Fruit fly (Drosophila melanogaster) whole organism, prepupa: Measurements from ENCODE around the gene CG13096.

Experiments used
- CG10631 ChIP-seq: fragments of 200-800 bp; sonication (Bioruptor generic); optimal IDR thresholded peaks from 2 replicates; lab custom pipeline; 2016; ENCODE audit warnings: missing biosample characterization, missing genetic modification characterization
- CG11294 ChIP-seq: fragments of 200-800 bp; sonication (Bioruptor generic); IDR thresholded peaks from 2 replicates; pipeline ENCODE4 v1.3.6; 2022; ENCODE audit warnings: missing biosample characterization, missing genetic modification characterization
- CG15336 ChIP-seq: fragments of 200-800 bp; sonication (Bioruptor generic); IDR thresholded peaks from 2 replicates; pipeline ENCODE4 v1.3.6; 2022; ENCODE audit warnings: missing biosample characterization, missing genetic modification characterization
- CG1621 ChIP-seq: fragments of 200-800 bp; sonication (Bioruptor generic); optimal IDR thresholded peaks from 3 replicates; lab custom pipeline; 2018; ENCODE audit warnings: missing biosample characterization, mild to moderate bottlenecking, missing genetic modification characterization
- CG3032 ChIP-seq: fragments of 200-800 bp; optimal IDR thresholded peaks from 2 replicates; lab custom pipeline; 2019; ENCODE audit warnings: missing biosample characterization, mild to moderate bottlenecking, missing genetic modification characterization, moderate library complexity
- CG31627 ChIP-seq: fragments of 200-800 bp; sonication (Bioruptor generic); optimal IDR thresholded peaks from 3 replicates; lab custom pipeline; 2016; ENCODE audit warnings: missing biosample characterization, missing genetic modification characterization
- CG32006 ChIP-seq: fragments of 200-800 bp; sonication (Bioruptor generic); optimal IDR thresholded peaks from 3 replicates; lab custom pipeline; 2017; ENCODE audit warnings: missing biosample characterization, mild to moderate bottlenecking, missing genetic modification characterization
- CG34406 ChIP-seq: fragments of 200-800 bp; sonication (Bioruptor generic); optimal IDR thresholded peaks from 3 replicates; lab custom pipeline; 2016; ENCODE audit warnings: missing biosample characterization, missing genetic modification characterization
- CG3919 ChIP-seq: fragments of 200-800 bp; sonication (Bioruptor generic); optimal IDR thresholded peaks from 3 replicates; lab custom pipeline; 2016; ENCODE audit warnings: missing biosample characterization, missing genetic modification characterization
- CG4318 ChIP-seq: fragments of 200-800 bp; sonication (Bioruptor generic); optimal IDR thresholded peaks from 3 replicates; lab custom pipeline; 2017; ENCODE audit warnings: missing biosample characterization, mild to moderate bottlenecking, missing genetic modification characterization
- CG6163 ChIP-seq: fragments of 200-800 bp; sonication (Bioruptor generic); IDR thresholded peaks from 3 replicates; pipeline ENCODE4 v1.3.6; 2022; ENCODE audit warnings: missing biosample characterization, missing genetic modification characterization
- CG6276 ChIP-seq: fragments of 200-800 bp; sonication (Bioruptor generic); optimal IDR thresholded peaks from 2 replicates; lab custom pipeline; 2017; ENCODE audit warnings: missing biosample characterization, mild to moderate bottlenecking, missing genetic modification characterization
- CG6792 ChIP-seq: fragments of 200-800 bp; sonication (Bioruptor generic); optimal IDR thresholded peaks from 3 replicates; lab custom pipeline; 2016; ENCODE audit warnings: missing biosample characterization, missing genetic modification characterization
- CG6808 ChIP-seq: fragments of 200-800 bp; sonication (Bioruptor generic); optimal IDR thresholded peaks from 3 replicates; lab custom pipeline; 2017; ENCODE audit warnings: missing biosample characterization, missing genetic modification characterization, mild to moderate bottlenecking, moderate library complexity, missing genetic modification reagents
- CG6854 ChIP-seq: fragments of 200-800 bp; sonication (Bioruptor generic); optimal IDR thresholded peaks from 2 replicates; lab custom pipeline; 2017; ENCODE audit warnings: missing biosample characterization, mild to moderate bottlenecking, missing genetic modification characterization
- CG7368 ChIP-seq: fragments of 200-800 bp; sonication (Bioruptor generic); optimal IDR thresholded peaks from 3 replicates; lab custom pipeline; 2016; ENCODE audit warnings: missing biosample characterization, missing genetic modification characterization
- CG8119 ChIP-seq: fragments of 200-800 bp; sonication (Bioruptor generic); IDR thresholded peaks from 3 replicates; pipeline ENCODE4 v1.3.6; 2022; ENCODE audit warnings: missing biosample characterization, missing genetic modification characterization
- CG8319 ChIP-seq: fragments of 200-800 bp; sonication (Bioruptor generic); optimal IDR thresholded peaks from 3 replicates; lab custom pipeline; 2016; ENCODE audit warnings: missing biosample characterization, missing genetic modification characterization
- CG8632 ChIP-seq: fragments of 200-800 bp; sonication (Bioruptor generic); optimal IDR thresholded peaks from 3 replicates; lab custom pipeline; 2016; ENCODE audit warnings: missing biosample characterization, missing genetic modification characterization
- CG9139 ChIP-seq: fragments of 200-800 bp; sonication (Bioruptor generic); optimal IDR thresholded peaks from 3 replicates; lab custom pipeline; 2017; ENCODE audit warnings: missing biosample characterization, mild to moderate bottlenecking, missing genetic modification characterization
- Eip75B ChIP-seq: fragments of 200-800 bp; sonication (Bioruptor generic); optimal IDR thresholded peaks from 3 replicates; lab custom pipeline; 2016; ENCODE audit warnings: missing biosample characterization, missing genetic modification characterization
- Eip78C ChIP-seq: fragments of 200-800 bp; sonication (Bioruptor generic); peaks from one replicate; lab custom pipeline; 2016; ENCODE audit warnings: missing biosample characterization, missing genetic modification characterization
- Eip93F ChIP-seq: fragments of 200-800 bp; sonication (Bioruptor generic); optimal IDR thresholded peaks from 2 replicates; lab custom pipeline; 2016; ENCODE audit warnings: missing biosample characterization, mild to moderate bottlenecking, missing genetic modification characterization
- Ets96B ChIP-seq: fragments of 200-800 bp; optimal IDR thresholded peaks from 2 replicates; lab custom pipeline; 2019; ENCODE audit warnings: missing biosample characterization, mild to moderate bottlenecking, missing genetic modification characterization, moderate library complexity
- Hr38 ChIP-seq: sonication (Bioruptor generic); optimal IDR thresholded peaks from 2 replicates; lab custom pipeline; 2016; ENCODE audit warnings: missing biosample characterization, missing genetic modification characterization
- Hr39 ChIP-seq: fragments of 200-800 bp; sonication (Bioruptor generic); optimal IDR thresholded peaks from 2 replicates; lab custom pipeline; 2016; ENCODE audit warnings: missing biosample characterization, missing genetic modification characterization
- Hr4 ChIP-seq: fragments of 200-800 bp; sonication (Bioruptor generic); optimal IDR thresholded peaks from 3 replicates; lab custom pipeline; 2016; ENCODE audit warnings: missing biosample characterization, missing genetic modification characterization
- Met ChIP-seq: fragments of 200-800 bp; sonication (Bioruptor generic); optimal IDR thresholded peaks from 3 replicates; lab custom pipeline; 2016; ENCODE audit warnings: missing biosample characterization, missing genetic modification characterization
- OdsH ChIP-seq: fragments of 200-800 bp; sonication (Bioruptor generic); optimal IDR thresholded peaks from 3 replicates; lab custom pipeline; 2016; ENCODE audit warnings: missing biosample characterization, missing genetic modification characterization
- Smox ChIP-seq: fragments of 200-800 bp; sonication (Bioruptor generic); optimal IDR thresholded peaks from 3 replicates; lab custom pipeline; 2016; ENCODE audit warnings: missing biosample characterization, missing genetic modification characterization
- Sox102F ChIP-seq: fragments of 200-800 bp; sonication (Bioruptor generic); optimal IDR thresholded peaks from 2 replicates; lab custom pipeline; 2016; ENCODE audit warnings: missing biosample characterization, mild to moderate bottlenecking, missing genetic modification characterization
- Sox14 ChIP-seq: fragments of 200-800 bp; sonication (Bioruptor generic); optimal IDR thresholded peaks from 3 replicates; lab custom pipeline; 2016; ENCODE audit warnings: missing biosample characterization, missing genetic modification characterization
- achi ChIP-seq: fragments of 200-800 bp; sonication (Bioruptor generic); optimal IDR thresholded peaks from 3 replicates; lab custom pipeline; 2016; ENCODE audit warnings: missing biosample characterization, missing genetic modification characterization
- acj6 ChIP-seq: fragments of 200-800 bp; sonication (Bioruptor generic); optimal IDR thresholded peaks from 3 replicates; lab custom pipeline; 2016; ENCODE audit warnings: missing biosample characterization, missing genetic modification characterization
- cyc ChIP-seq: fragments of 200-800 bp; sonication (Bioruptor generic); optimal IDR thresholded peaks from 3 replicates; lab custom pipeline; 2016; ENCODE audit warnings: missing biosample characterization, missing genetic modification characterization
- dac ChIP-seq: fragments of 200-800 bp; sonication (Bioruptor generic); optimal IDR thresholded peaks from 2 replicates; lab custom pipeline; 2017; ENCODE audit warnings: missing biosample characterization, mild to moderate bottlenecking, missing genetic modification characterization
- eg ChIP-seq: fragments of 200-800 bp; sonication (Bioruptor generic); IDR thresholded peaks from 3 replicates; pipeline ENCODE4 v1.3.6; 2022; ENCODE audit warnings: missing biosample characterization, missing genetic modification characterization
- esn ChIP-seq: fragments of 200-800 bp; sonication (Bioruptor generic); optimal IDR thresholded peaks from 2 replicates; lab custom pipeline; 2016; ENCODE audit warnings: missing biosample characterization, mild to moderate bottlenecking, missing genetic modification characterization, moderate library complexity
- fd59A ChIP-seq: fragments of 200-800 bp; sonication (Bioruptor generic); optimal IDR thresholded peaks from 2 replicates; lab custom pipeline; 2017; ENCODE audit warnings: missing biosample characterization, mild to moderate bottlenecking, missing genetic modification characterization, missing genetic modification reagents
- fd85E ChIP-seq: fragments of 200-800 bp; sonication (Bioruptor generic); optimal IDR thresholded peaks from 3 replicates; lab custom pipeline; 2016; ENCODE audit warnings: missing biosample characterization, missing genetic modification characterization
- lz ChIP-seq: fragments of 200-800 bp; sonication (Bioruptor generic); optimal IDR thresholded peaks from 3 replicates; lab custom pipeline; 2016; ENCODE audit warnings: missing biosample characterization, missing genetic modification characterization
- net ChIP-seq: fragments of 200-800 bp; sonication (Bioruptor generic); optimal IDR thresholded peaks from 3 replicates; lab custom pipeline; 2016; ENCODE audit warnings: missing biosample characterization, missing genetic modification characterization
- pdm3 ChIP-seq: fragments of 200-800 bp; sonication (Bioruptor generic); optimal IDR thresholded peaks from 3 replicates; lab custom pipeline; 2016; ENCODE audit warnings: missing biosample characterization, missing genetic modification characterization
- spab ChIP-seq: fragments of 200-800 bp; sonication (Bioruptor generic); optimal IDR thresholded peaks from 2 replicates; lab custom pipeline; 2017; ENCODE audit warnings: missing biosample characterization, mild to moderate bottlenecking, missing genetic modification characterization, missing genetic modification reagents
- ss ChIP-seq, 2 experiments: fragments of 200-800 bp; sonication (Bioruptor generic); optimal IDR thresholded peaks; 2 replicates in 1 of 2; 3 replicates in 1 of 2; lab custom pipeline; 2017 to 2018; ENCODE audit warnings: mild to moderate bottlenecking in 2 of 2, missing biosample characterization in 2 of 2, missing genetic modification characterization in 2 of 2, moderate library complexity in 1 of 2
- svp ChIP-seq: fragments of 200-800 bp; sonication (Bioruptor generic); peaks from one replicate; lab custom pipeline; 2016; ENCODE audit warnings: missing biosample characterization, missing genetic modification characterization
- topi ChIP-seq: fragments of 200-800 bp; sonication (Bioruptor generic); optimal IDR thresholded peaks from 3 replicates; lab custom pipeline; 2016; ENCODE audit warnings: missing biosample characterization, missing genetic modification characterization
- vri ChIP-seq: fragments of 200-800 bp; sonication (Bioruptor generic); optimal IDR thresholded peaks from 3 replicates; lab custom pipeline; 2016; ENCODE audit warnings: missing biosample characterization, mild to moderate bottlenecking, missing genetic modification characterization

CG13096 gene

DNA sequence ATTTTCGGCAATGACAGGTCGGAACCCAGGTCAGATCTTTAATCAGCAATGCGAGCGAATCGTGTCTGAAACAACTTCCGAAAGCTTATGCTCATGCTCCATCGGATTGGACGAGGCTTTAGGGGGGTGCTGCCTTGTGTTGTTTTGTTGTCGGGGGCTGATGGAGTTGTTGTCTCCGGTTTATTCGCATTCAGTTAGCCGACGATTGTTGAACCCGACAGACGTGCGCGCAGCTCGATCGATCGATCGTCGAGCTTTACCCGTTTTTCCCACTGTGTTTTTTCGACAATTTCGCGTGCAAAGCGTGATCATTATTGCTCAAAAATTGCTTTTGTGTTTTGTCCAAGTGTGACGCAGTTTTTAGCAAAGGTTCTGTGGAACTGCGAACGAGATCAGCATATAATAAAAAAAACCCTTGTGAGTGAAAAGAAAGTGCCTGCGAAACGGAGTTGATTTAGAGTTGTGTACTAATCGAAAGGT, 17.3 kb upstream of the CG13096 start, which contains the start of gene CG17834 (continued):
- TF ChIP-seq CG7368 (GFP tag; lab: Kevin White, UChicago) (no peak), CG15336 (GFP tag; lab: Robert Waterston, UW) (0 out of 2 replicates have a peak, but pooled peaks have one; percentile 15), spab (GFP tag; lab: Kevin White, UChicago) (no peak), CG6854 (peak; percentile 82), CG32006 (GFP tag; lab: Kevin White, UChicago) (no peak), CG8119 (peak; percentile 50; the same call in 2 of the 3 replicates), fd85E (GFP tag; lab: Kevin White, UChicago) (no peak), Hr38 (GFP tag; lab: Kevin White, UChicago) (no peak), Hr4 (GFP tag; lab: Kevin White, UChicago) (no peak), CG6276 (peak; percentile 3), OdsH (no peak), svp (GFP tag; lab: Kevin White, UChicago) (peak; percentile 86), CG6163 (GFP tag; lab: Robert Waterston, UW) (peak; percentile 68; the same call in 2 of the 3 replicates), ss (GFP tag; optimal IDR thresholded peaks at IDR 0.05; lab: Kevin White, UChicago) (peak; percentile 13 to 41), CG1621 (tag; lab: Kevin White, UChicago) (peak; percentile 25), acj6 (GFP tag; lab: Kevin White, UChicago) (no peak), CG3032 (tag; lab: Kevin White, UChicago) (no peak)

DNA sequence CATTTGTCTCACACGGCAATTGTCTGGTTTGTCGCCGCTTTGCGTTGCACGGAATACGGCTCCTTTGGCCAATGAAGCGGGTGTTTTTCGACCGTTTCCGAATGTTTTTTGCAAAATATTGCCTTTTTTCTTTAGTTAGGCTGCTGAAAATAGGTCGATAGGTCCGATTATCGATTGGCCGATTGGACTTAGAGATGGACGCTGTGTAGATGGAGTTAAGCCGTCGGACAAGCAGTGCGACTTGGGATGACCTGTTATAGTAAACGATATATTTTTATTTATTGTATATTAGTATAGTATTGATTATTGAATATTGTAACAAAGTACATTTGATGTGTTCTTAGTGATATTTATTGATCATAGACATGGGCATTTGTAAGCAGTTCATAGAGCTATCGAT, 16.7 kb upstream of the CG13096 start, which contains the start of the genes lmgA and lmgB:
TSS of gene lmgA (minus strand) at position 301 of the 400 bp plus-strand sequence.
TSS of gene lmgB (minus strand) at position 301 of the 400 bp plus-strand sequence.
- TF ChIP-seq Hr39 (GFP tag; lab: Kevin White, UChicago) (peak; percentile 3), CG4318 (no peak), CG3919 (GFP tag; lab: Kevin White, UChicago) (no peak), CG10631 (GFP tag; lab: Kevin White, UChicago) (peak; percentile 58), acj6 (GFP tag; lab: Kevin White, UChicago) (peak; percentile 39), CG31627 (GFP tag; lab: Kevin White, UChicago) (peak; percentile 20), achi (GFP tag; lab: Kevin White, UChicago) (peak; percentile 18), esn (GFP tag; lab: Kevin White, UChicago) (peak; percentile 39), svp (GFP tag; lab: Kevin White, UChicago) (no peak), Ets96B (tag; lab: Kevin White, UChicago) (peak; percentile 5), Sox14 (GFP tag; lab: Kevin White, UChicago) (no peak), CG3032 (tag; lab: Kevin White, UChicago) (peak; percentile 36), Eip93F (GFP tag; lab: Kevin White, UChicago) (no peak), Hr4 (GFP tag; lab: Kevin White, UChicago) (peak; percentile 37), eg (GFP tag; lab: Robert Waterston, UW) (no peak), CG15336 (GFP tag; lab: Robert Waterston, UW) (0 out of 2 replicates have a peak, but pooled peaks have one; percentile 18), lz (GFP tag; lab: Kevin White, UChicago) (no peak), CG34406 (GFP tag; lab: Kevin White, UChicago) (no peak), cyc (no peak), CG6808 (no peak), Met (GFP tag; lab: Kevin White, UChicago) (no peak), Sox102F (no peak), Hr38 (GFP tag; lab: Kevin White, UChicago) (no peak), spab (GFP tag; lab: Kevin White, UChicago) (no peak), Smox (GFP tag; lab: Kevin White, UChicago) (no peak), CG7368 (GFP tag; lab: Kevin White, UChicago) (no peak), CG9139 (no peak), topi (GFP tag; lab: Kevin White, UChicago) (no peak), Eip78C (GFP tag; lab: Kevin White, UChicago) (peak; percentile 66), OdsH (peak; percentile 32), net (GFP tag; lab: Kevin White, UChicago) (no peak), pdm3 (GFP tag; lab: Kevin White, UChicago) (no peak), dac (GFP tag; lab: Kevin White, UChicago) (no peak), CG11294 (no peak), CG6792 (GFP tag; lab: Kevin White, UChicago) (no peak), CG8632 (GFP tag; lab: Kevin White, UChicago) (no peak), CG8319 (GFP tag; lab: Kevin White, UChicago) (no peak), CG1621 (tag; lab: Kevin White, UChicago) (peak; percentile 20), vri (GFP tag; lab: Kevin White, UChicago) (no peak), CG6163 (GFP tag; lab: Robert Waterston, UW) (no peak), CG6854 (no peak), fd85E (GFP tag; lab: Kevin White, UChicago) (no peak), fd59A (no peak), Eip75B (GFP tag; lab: Kevin White, UChicago) (peak; percentile 74)
